Fruit fly (Drosophila melanogaster) whole organism, embryonic: ENCODE measurements around the gene CG32023.

ENCODE experiments used
- Blimp-1 ChIP-seq: fragments of 200-800 bp; sonication (Bioruptor generic); optimal IDR thresholded peaks from 3 replicates; lab custom pipeline; 2018; ENCODE audit warnings: missing biosample characterization, missing genetic modification characterization, mild to moderate bottlenecking, moderate library complexity, missing genetic modification reagents
- CG10209 ChIP-seq: fragments of 200-800 bp; sonication (Bioruptor generic); optimal IDR thresholded peaks from 3 replicates; lab custom pipeline; 2017; ENCODE audit warnings: missing biosample characterization, mild to moderate bottlenecking, missing genetic modification characterization, missing genetic modification reagents
- CG11085 ChIP-seq: fragments of 200-800 bp; sonication (Bioruptor generic); IDR thresholded peaks from 2 replicates; pipeline ENCODE4 v1.3.6; 2022; ENCODE audit warnings: missing biosample characterization, missing genetic modification characterization
- CG11093 ChIP-seq: fragments of 200-800 bp; sonication (Bioruptor generic); IDR thresholded peaks from 3 replicates; pipeline ENCODE4 v1.3.6; 2022; ENCODE audit warnings: missing biosample characterization, missing genetic modification characterization
- CG11456 ChIP-seq: fragments of 200-800 bp; sonication (Bioruptor generic); IDR thresholded peaks from 3 replicates; pipeline ENCODE4 v1.3.6; 2022; ENCODE audit warnings: missing biosample characterization, missing genetic modification characterization
- CG11695 ChIP-seq: fragments of 200-800 bp; sonication (Bioruptor generic); IDR thresholded peaks from 3 replicates; pipeline ENCODE4 v1.3.6; 2022; ENCODE audit warnings: missing biosample characterization, missing genetic modification characterization
- CG15479 ChIP-seq: fragments of 200-800 bp; sonication (Bioruptor generic); optimal IDR thresholded peaks from 3 replicates; lab custom pipeline; 2019; ENCODE audit warnings: missing biosample characterization, mild to moderate bottlenecking, missing genetic modification characterization, moderate library complexity
- CG1603 ChIP-seq: fragments of 200-800 bp; sonication (Bioruptor generic); optimal IDR thresholded peaks from 2 replicates; lab custom pipeline; 2019; ENCODE audit warnings: missing biosample characterization, mild to moderate bottlenecking, missing genetic modification characterization, moderate library complexity
- CG17912 ChIP-seq: fragments of 200-800 bp; sonication (Bioruptor generic); optimal IDR thresholded peaks from 2 replicates; lab custom pipeline; 2018; ENCODE audit warnings: missing biosample characterization, mild to moderate bottlenecking, missing genetic modification characterization
- CG2120 ChIP-seq: fragments of 200-800 bp; sonication (Bioruptor generic); optimal IDR thresholded peaks from 3 replicates; lab custom pipeline; 2016; ENCODE audit warnings: missing biosample characterization, missing genetic modification characterization
- CG42726 ChIP-seq: fragments of 200-800 bp; sonication (Bioruptor generic); IDR thresholded peaks from 2 replicates; pipeline ENCODE4 v1.3.6; 2022; ENCODE audit warnings: missing biosample characterization, missing genetic modification characterization; ENCODE audit not compliant: partially characterized antibody
- CG4360 ChIP-seq: fragments of 200-800 bp; sonication (Bioruptor generic); IDR thresholded peaks from 2 replicates; pipeline ENCODE4 v1.3.6; 2022; ENCODE audit warnings: missing biosample characterization, missing genetic modification characterization
- CG7271 ChIP-seq: fragments of 200-800 bp; sonication (Bioruptor generic); optimal IDR thresholded peaks from 2 replicates; lab custom pipeline; 2018; ENCODE audit warnings: missing biosample characterization, mild to moderate bottlenecking, missing genetic modification characterization, moderate library complexity
- CG7987 ChIP-seq: fragments of 200-800 bp; sonication (Bioruptor generic); optimal IDR thresholded peaks from 2 replicates; lab custom pipeline; 2018; ENCODE audit warnings: missing biosample characterization, mild to moderate bottlenecking, missing genetic modification characterization, moderate library complexity
- CTCF ChIP-seq: fragments of 200-800 bp; sonication (Bioruptor generic); optimal IDR thresholded peaks from 2 replicates; lab custom pipeline; 2017; ENCODE audit warnings: missing biosample characterization, mild to moderate bottlenecking, missing genetic modification characterization, moderate library complexity
- Drgx ChIP-seq: fragments of 200-800 bp; sonication (Bioruptor generic); IDR thresholded peaks from 2 replicates; pipeline ENCODE4 v1.3.6; 2022; ENCODE audit warnings: missing biosample characterization, missing genetic modification characterization
- Ets65A ChIP-seq: fragments of 200-800 bp; sonication (Bioruptor generic); peaks from one replicate; lab custom pipeline; 2016; ENCODE audit warnings: missing biosample characterization, missing genetic modification characterization
- Gsc ChIP-seq: fragments of 200-800 bp; sonication (Bioruptor generic); IDR thresholded peaks from 2 replicates; pipeline ENCODE4 v1.3.6; 2022; ENCODE audit warnings: missing biosample characterization, missing genetic modification characterization
- MBD-R2 ChIP-seq: fragments of 200-800 bp; sonication (Bioruptor generic); IDR thresholded peaks from 2 replicates; pipeline ENCODE4 v1.3.6; 2022; ENCODE audit warnings: missing biosample characterization, missing genetic modification characterization
- Med ChIP-seq: fragments of 200-800 bp; sonication (Bioruptor generic); peaks from one replicate; lab custom pipeline; 2016; ENCODE audit warnings: missing biosample characterization, missing genetic modification characterization, mild to moderate bottlenecking, inconsistent platforms, moderate library complexity
- Nf-YB ChIP-seq: fragments of 200-800 bp; sonication (Bioruptor generic); optimal IDR thresholded peaks from 3 replicates; lab custom pipeline; 2019; ENCODE audit warnings: missing biosample characterization, mild to moderate bottlenecking, missing genetic modification characterization, moderate library complexity
- Xrp1 ChIP-seq: fragments of 200-800 bp; sonication (Bioruptor generic); IDR thresholded peaks from 2 replicates; pipeline ENCODE4 v1.3.6; 2022; ENCODE audit warnings: missing biosample characterization, missing genetic modification characterization
- bsh ChIP-seq, 2 experiments: fragments of 200-800 bp; sonication (Bioruptor generic); optimal IDR thresholded peaks; 2 replicates each; lab custom pipeline; 2017 to 2018; ENCODE audit warnings: mild to moderate bottlenecking in 2 of 2, missing biosample characterization in 2 of 2, missing genetic modification characterization in 2 of 2, moderate library complexity in 1 of 2
- corto ChIP-seq: fragments of 200-800 bp; sonication (Bioruptor generic); optimal IDR thresholded peaks from 2 replicates; lab custom pipeline; 2016; ENCODE audit warnings: missing biosample characterization, mild to moderate bottlenecking, missing genetic modification characterization, moderate library complexity
- da ChIP-seq: fragments of 200-800 bp; sonication (Bioruptor generic); optimal IDR thresholded peaks from 2 replicates; lab custom pipeline; 2016; ENCODE audit warnings: missing biosample characterization, missing genetic modification characterization
- dmrt11E ChIP-seq: fragments of 200-800 bp; sonication (Bioruptor generic); optimal IDR thresholded peaks from 3 replicates; lab custom pipeline; 2018; ENCODE audit warnings: missing biosample characterization, mild to moderate bottlenecking, missing genetic modification characterization, moderate library complexity
- gcm ChIP-seq: fragments of 200-800 bp; sonication (Bioruptor generic); optimal IDR thresholded peaks from 2 replicates; lab custom pipeline; 2019; ENCODE audit warnings: missing biosample characterization, mild to moderate bottlenecking, missing genetic modification characterization, moderate library complexity
- inv ChIP-seq: fragments of 200-800 bp; sonication (Bioruptor generic); IDR thresholded peaks from 2 replicates; pipeline ENCODE4 v1.3.6; 2022; ENCODE audit warnings: missing biosample characterization, missing genetic modification characterization; ENCODE audit not compliant: partially characterized antibody
- lbe ChIP-seq: fragments of 200-800 bp; sonication (Bioruptor generic); optimal IDR thresholded peaks from 2 replicates; lab custom pipeline; 2016; ENCODE audit warnings: missing biosample characterization, mild to moderate bottlenecking, missing genetic modification characterization
- luna ChIP-seq: fragments of 200-800 bp; sonication (Bioruptor generic); optimal IDR thresholded peaks from 2 replicates; lab custom pipeline; 2016; ENCODE audit warnings: missing biosample characterization, missing genetic modification characterization
- maf-S ChIP-seq: fragments of 200-800 bp; sonication (Bioruptor generic); optimal IDR thresholded peaks from 2 replicates; lab custom pipeline; 2016; ENCODE audit warnings: missing biosample characterization, missing genetic modification characterization
- nom ChIP-seq: fragments of 200-800 bp; sonication (Bioruptor generic); optimal IDR thresholded peaks from 2 replicates; lab custom pipeline; 2017; ENCODE audit warnings: missing biosample characterization, missing genetic modification characterization, mild to moderate bottlenecking, moderate library complexity, missing genetic modification reagents
- row ChIP-seq: fragments of 200-800 bp; sonication (Bioruptor generic); IDR thresholded peaks from 3 replicates; pipeline ENCODE4 v1.3.6; 2022; ENCODE audit warnings: missing biosample characterization, missing genetic modification characterization
- sens ChIP-seq: fragments of 200-800 bp; sonication (Bioruptor generic); peaks from one replicate; lab custom pipeline; 2016; ENCODE audit warnings: missing biosample characterization, missing genetic modification characterization
- sisA ChIP-seq: fragments of 200-800 bp; sonication (Bioruptor generic); IDR thresholded peaks from 2 replicates; pipeline ENCODE4 v1.3.6; 2022; ENCODE audit warnings: missing biosample characterization, missing genetic modification characterization
- ttk ChIP-seq: fragments of 200-800 bp; sonication (Bioruptor generic); IDR thresholded peaks from 2 replicates; pipeline ENCODE4 v2.1.2; 2022; ENCODE audit warnings: missing biosample characterization, missing genetic modification characterization
- vnd ChIP-seq: fragments of 200-800 bp; sonication (Bioruptor generic); IDR thresholded peaks from 3 replicates; pipeline ENCODE4 v1.3.6; 2022; ENCODE audit warnings: missing biosample characterization, missing genetic modification characterization; ENCODE audit not compliant: partially characterized antibody

CG32023 gene

DNA sequence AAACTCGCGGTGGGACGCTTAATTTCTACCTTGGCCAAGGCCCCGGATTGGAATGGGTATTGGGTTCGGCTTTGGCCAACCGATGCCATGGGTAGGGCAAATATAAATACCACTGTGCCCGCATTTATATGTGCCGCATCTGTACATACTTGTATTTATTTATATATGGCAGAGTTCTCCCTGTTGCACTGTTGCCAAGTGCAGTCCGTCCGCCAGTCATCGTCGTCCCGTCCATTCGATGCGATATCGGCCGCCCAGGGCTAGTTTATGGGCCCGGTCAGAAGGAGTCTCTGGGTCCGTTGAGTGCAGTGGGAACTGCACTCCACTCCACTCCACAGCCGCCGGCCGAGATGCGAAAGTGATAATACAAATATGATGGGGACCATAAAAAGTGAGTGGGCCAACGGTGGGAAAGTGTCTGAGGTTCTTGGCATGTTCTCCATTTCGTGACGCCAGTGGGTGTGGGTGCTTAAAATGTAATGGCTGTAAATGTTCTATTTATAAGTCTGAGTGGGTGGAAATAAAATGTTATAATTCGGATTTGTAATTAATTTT, 19.0 kb upstream of the CG32023 start:
- no peak for TF ChIP-seq CG1603 (tag; lab: Kevin White, UChicago)
- TF ChIP-seq Blimp-1 (GFP tag; lab: Kevin White, UChicago): no peak
- TF ChIP-seq luna (GFP tag; lab: Kevin White, UChicago): no peak
- TF ChIP-seq CG11695: no peak
- TF ChIP-seq da (GFP tag; lab: Kevin White, UChicago): no peak
- no peak for TF ChIP-seq Nf-YB (GFP tag; lab: Kevin White, UChicago)
- no peak for TF ChIP-seq CG7271 (tag; lab: Kevin White, UChicago)
- TF ChIP-seq CG15479: no peak
- no peak for TF ChIP-seq bsh (GFP tag; optimal IDR thresholded peaks at IDR 0.05; lab: Kevin White, UChicago)
- no peak for TF ChIP-seq CG42726
- no peak for TF ChIP-seq Gsc (GFP tag; lab: Robert Waterston, UW)
- TF ChIP-seq Ets65A (GFP tag; lab: Kevin White, UChicago): peak; percentile 14
- TF ChIP-seq CG11456 (GFP tag; lab: Robert Waterston, UW): 0 out of 3 replicates have a peak, but pooled peaks have one; percentile 29
- TF ChIP-seq CG7987 (GFP tag; lab: Kevin White, UChicago): no peak
- TF ChIP-seq Med (GFP tag; lab: Kevin White, UChicago): peak; percentile 36

DNA sequence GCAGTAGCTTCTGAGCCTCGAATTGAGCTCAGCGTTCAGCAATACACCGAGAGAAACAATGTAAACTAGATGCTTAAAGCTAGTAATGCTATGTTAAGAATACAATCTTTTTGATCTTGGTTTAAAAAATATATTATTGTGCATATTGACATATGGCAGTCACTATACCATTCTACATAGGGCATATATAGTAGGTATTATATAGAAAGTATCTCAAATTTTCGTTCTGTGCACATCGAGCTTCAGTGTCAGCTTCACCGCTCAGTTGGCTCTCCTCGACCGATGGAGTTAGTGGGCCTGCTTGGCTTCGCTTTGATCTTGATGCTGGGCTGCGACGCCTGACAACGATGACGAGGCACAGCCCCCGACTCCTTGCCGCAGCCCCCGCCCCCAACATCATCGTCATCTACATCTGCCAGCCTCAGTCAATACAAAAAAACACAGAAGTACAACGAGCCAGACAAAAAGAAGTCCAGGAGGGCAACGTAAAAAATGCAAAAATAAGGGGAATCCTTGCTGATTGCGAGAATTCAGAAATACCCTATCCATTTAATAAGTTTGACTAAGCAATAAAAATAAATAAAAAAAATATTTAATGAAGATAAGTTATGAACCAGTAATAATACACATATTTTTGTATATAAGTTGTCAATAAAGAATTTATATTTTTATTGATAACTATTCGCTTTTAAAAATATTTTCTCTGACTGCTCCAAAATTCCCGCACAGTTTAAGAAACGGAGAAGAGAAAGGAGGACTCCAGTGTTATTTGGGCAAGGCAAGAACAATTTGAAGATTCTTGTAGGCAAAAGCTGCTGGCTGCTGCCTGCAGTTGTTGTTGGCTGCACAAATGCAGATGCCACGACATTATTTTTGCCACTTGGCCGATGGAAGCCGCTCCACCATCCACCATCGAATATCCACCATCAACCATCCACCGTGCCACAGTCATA, 18.0 kb upstream of the CG32023 start:
- TF ChIP-seq CTCF (GFP tag; lab: Kevin White, UChicago) (no peak), sens (GFP tag; lab: Kevin White, UChicago) (peak; percentile 69), dmrt11E (tag; lab: Kevin White, UChicago) (peak; percentile 13), Drgx (peak; percentile 85), Ets65A (GFP tag; lab: Kevin White, UChicago) (peak; percentile 26), bsh (GFP tag; optimal IDR thresholded peaks at IDR 0.05; lab: Kevin White, UChicago) (peak; percentile 17 to 71), CG11093 (GFP tag; lab: Robert Waterston, UW) (0 out of 3 replicates have a peak, but pooled peaks have one; percentile 15), row (GFP tag; lab: Robert Waterston, UW) (peak; percentile 29; the same call in 1 of the 3 replicates), nom (GFP tag; lab: Kevin White, UChicago) (peak; percentile 89), CG4360 (GFP tag; lab: Robert Waterston, UW) (no peak), lbe (GFP tag; lab: Kevin White, UChicago) (peak; percentile 85), CG17912 (GFP tag; lab: Kevin White, UChicago) (no peak), Xrp1 (GFP tag; lab: Robert Waterston, UW) (peak; percentile 45; the same call in 1 of the 2 replicates), Med (GFP tag; lab: Kevin White, UChicago) (peak; percentile 9), corto (peak; percentile 80), MBD-R2 (GFP tag; lab: Robert Waterston, UW) (no peak)

DNA sequence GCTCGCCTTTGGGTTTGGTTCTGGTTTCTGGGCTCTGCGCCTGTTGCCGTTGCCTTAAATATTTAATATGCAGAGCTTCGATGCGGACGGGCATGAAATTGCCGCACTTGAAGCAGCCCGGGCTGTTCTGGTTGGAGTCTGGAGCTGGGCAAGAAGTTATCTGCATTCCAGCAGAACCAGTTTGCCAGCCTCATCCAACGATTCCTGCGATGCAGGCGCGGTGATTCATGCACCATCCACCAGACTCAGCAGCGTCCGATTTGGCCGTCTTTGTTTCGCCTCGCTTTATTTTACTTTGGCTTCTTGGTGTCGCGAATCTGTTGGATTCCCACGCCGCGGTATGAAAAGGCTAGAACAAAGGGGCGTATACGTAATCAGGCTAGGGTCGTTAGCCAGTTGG, 15.5 kb upstream of the CG32023 start:
- peak; percentile 72 for TF ChIP-seq Ets65A (GFP tag; lab: Kevin White, UChicago)
- no peak for TF ChIP-seq CG11085
- TF ChIP-seq sisA: no peak
- no peak for TF ChIP-seq CG10209 (GFP tag; lab: Kevin White, UChicago)
- no peak for TF ChIP-seq CG2120 (GFP tag; lab: Kevin White, UChicago)
- TF ChIP-seq vnd: no peak
- TF ChIP-seq gcm (GFP tag; lab: Kevin White, UChicago): no peak
- peak; percentile 16; the same call in 1 of the 2 replicates for TF ChIP-seq inv
- TF ChIP-seq maf-S (GFP tag; lab: Kevin White, UChicago): no peak
- no peak for TF ChIP-seq ttk (GFP tag; lab: Robert Waterston, UW)
